Fruit fly (Drosophila melanogaster) whole organism, adult: ENCODE results near the gene RpS4.

Experiments
- CG5204 ChIP-seq: fragments of 200-800 bp; sonication (Bioruptor generic); optimal IDR thresholded peaks from 2 replicates; lab custom pipeline; 2016; ENCODE audit warnings: missing biosample characterization, missing genetic modification characterization
- CG7045 ChIP-seq: fragments of 200-800 bp; sonication (Bioruptor generic); optimal IDR thresholded peaks from 2 replicates; lab custom pipeline; 2017; ENCODE audit warnings: missing biosample characterization, mild to moderate bottlenecking, missing genetic modification characterization
- Crg-1 ChIP-seq: fragments of 200-800 bp; sonication (Bioruptor generic); optimal IDR thresholded peaks from 2 replicates; lab custom pipeline; 2016; ENCODE audit warnings: missing biosample characterization, missing genetic modification characterization
- Hr96 ChIP-seq: fragments of 200-800 bp; sonication (Bioruptor generic); optimal IDR thresholded peaks from 2 replicates; lab custom pipeline; 2016; ENCODE audit warnings: missing biosample characterization, missing genetic modification characterization
- Mnt ChIP-seq: fragments of 200-800 bp; sonication (Bioruptor generic); optimal IDR thresholded peaks from 2 replicates; lab custom pipeline; 2016; ENCODE audit warnings: missing biosample characterization, mild to moderate bottlenecking, missing genetic modification characterization
- tj ChIP-seq: fragments of 200-800 bp; sonication (Bioruptor generic); optimal IDR thresholded peaks from 3 replicates; lab custom pipeline; 2017; ENCODE audit warnings: missing biosample characterization, mild to moderate bottlenecking, missing genetic modification characterization, moderate library complexity

DNA sequence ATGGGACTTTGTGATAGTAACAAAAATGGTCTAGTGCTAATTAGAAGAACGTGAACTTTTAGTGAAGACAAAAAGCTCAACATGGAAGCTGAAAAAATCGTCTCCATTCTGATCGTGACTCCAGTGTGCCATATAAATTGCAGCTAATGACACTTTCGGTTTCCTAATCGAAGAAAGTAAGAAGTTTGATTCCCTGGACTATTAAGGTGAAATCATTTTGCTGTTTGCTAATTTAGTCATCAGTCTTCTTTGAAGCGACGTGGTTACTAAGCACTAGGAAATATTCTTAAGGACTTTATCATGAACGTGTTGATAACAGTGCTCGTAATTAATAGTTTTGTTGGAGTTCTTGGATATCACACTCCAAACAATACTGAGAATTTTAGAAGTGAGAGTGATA, 21.2 kb downstream of the RpS4 start, which contains the start of gene CG34429:
- no peak for TF ChIP-seq CG5204 (GFP tag; lab: Kevin White, UChicago)
- TF ChIP-seq Hr96 (GFP tag; lab: Kevin White, UChicago) = no peak
- TF ChIP-seq CG7045 (GFP tag; lab: Kevin White, UChicago) = no peak
- TF ChIP-seq Crg-1 (GFP tag; lab: Kevin White, UChicago) = no peak
- TF ChIP-seq tj (GFP tag; lab: Kevin White, UChicago) = no peak
- TF ChIP-seq Mnt (GFP tag; lab: Kevin White, UChicago) = no peak
